Worm (Caenorhabditis elegans): ENCODE measurements around the gene C44B7.5.

The C44B7.5 gene

ce11 chrII:6838270-6838878 is 34.0 kb downstream of the C44B7.5 start:
- TF ChIP-seq daf-12 (tag; optimal IDR thresholded peaks at IDR 0.05): no peak
- TF ChIP-seq lir-3 (tag; optimal IDR thresholded peaks at IDR 0.05): no peak
- TF ChIP-seq madf-5 (GFP tag; IDR thresholded peaks at IDR 0.05): no peak
- no peak for TF ChIP-seq saeg-2 (GFP tag; IDR thresholded peaks at IDR 0.05)
- no peak for TF ChIP-seq mxl-2 (GFP tag; conservative IDR thresholded peaks at IDR 0.05)
- TF ChIP-seq unc-62 (GFP tag; optimal IDR thresholded peaks at IDR 0.05 in 1 of 2): peak in 1 of 2 experiments; percentile 99
- TF ChIP-seq unc-62 (tag; optimal IDR thresholded peaks at IDR 0.05): peak; percentile 27
- no peak for TF ChIP-seq ceh-32 (tag; optimal IDR thresholded peaks at IDR 0.05; ENCODE audit: poor library complexity)
- no peak for TF ChIP-seq egl-43 (GFP tag; IDR thresholded peaks at IDR 0.05)
- TF ChIP-seq nhr-76 (tag; optimal IDR thresholded peaks at IDR 0.05): no peak
- no peak for TF ChIP-seq zfp-2 (tag; optimal IDR thresholded peaks at IDR 0.05)
- no peak for TF ChIP-seq zfp-3 (GFP tag; conservative IDR thresholded peaks at IDR 0.05)
- peak; percentile 62 for TF ChIP-seq ctbp-1 (GFP tag; IDR thresholded peaks at IDR 0.05)
- no peak for TF ChIP-seq madf-9 (GFP tag; conservative IDR thresholded peaks at IDR 0.05)
- TF ChIP-seq mdl-1 (tag; optimal IDR thresholded peaks at IDR 0.05): peak in 1 of 2 experiments; percentile 51
- 0 out of 2 replicates have a peak, but pooled peaks have one; percentile 35 for TF ChIP-seq hmg-1.1 (GFP tag; IDR thresholded peaks at IDR 0.05)
- no peak for TF ChIP-seq daf-19 (GFP tag; conservative IDR thresholded peaks at IDR 0.05)
- TF ChIP-seq T26A8.4 (GFP tag; IDR thresholded peaks at IDR 0.05): no peak
- peak in 1 of 2 experiments; percentile 37 for TF ChIP-seq lsy-2 (tag; optimal IDR thresholded peaks at IDR 0.05)
- TF ChIP-seq mes-2 (tag; optimal IDR thresholded peaks at IDR 0.05; ENCODE audit: poor library complexity, severe bottlenecking): peak; percentile 14
- no peak for TF ChIP-seq tra-1 (GFP tag; IDR thresholded peaks at IDR 0.05)
- TF ChIP-seq hlh-11 (tag; optimal IDR thresholded peaks at IDR 0.05): peak; percentile 31
- no peak for TF ChIP-seq Y75B8A.6 (GFP tag; IDR thresholded peaks at IDR 0.05)
- no peak for TF ChIP-seq php-3 (GFP tag; IDR thresholded peaks at IDR 0.05)
- TF ChIP-seq cey-2 (tag; optimal IDR thresholded peaks at IDR 0.05; ENCODE audit: borderline replicate concordance, insufficient read depth): no peak
- no peak for TF ChIP-seq daf-16 (GFP tag; optimal IDR thresholded peaks at IDR 0.05)
- no peak for TF ChIP-seq daf-16 (tag; optimal IDR thresholded peaks at IDR 0.05)
- TF ChIP-seq hlh-30 (tag; optimal IDR thresholded peaks at IDR 0.05; ENCODE audit: insufficient read depth): peak; percentile 13
- TF ChIP-seq Y5F2A.4 (GFP tag; optimal IDR thresholded peaks at IDR 0.05): no peak
- TF ChIP-seq pha-4 (GFP tag; IDR thresholded peaks at IDR 0.05): no peak
- no peak for TF ChIP-seq pha-4 (tag; optimal IDR thresholded peaks at IDR 0.05)
- TF ChIP-seq lin-13 (GFP tag; optimal IDR thresholded peaks at IDR 0.05): no peak
- no peak for TF ChIP-seq dmd-9 (GFP tag; IDR thresholded peaks at IDR 0.05)
- TF ChIP-seq F10B5.3 (tag; optimal IDR thresholded peaks at IDR 0.05): no peak
- no peak for TF ChIP-seq sdz-12 (GFP tag; optimal IDR thresholded peaks at IDR 0.05)
- TF ChIP-seq dmd-8 (GFP tag; IDR thresholded peaks at IDR 0.05): no peak
- no peak for TF ChIP-seq ZK337.2 (GFP tag; IDR thresholded peaks at IDR 0.05)
- TF ChIP-seq daf-8 (GFP tag; IDR thresholded peaks at IDR 0.05): no peak
- TF ChIP-seq ceh-20 (GFP tag; IDR thresholded peaks at IDR 0.05): peak; percentile 87

- no peak for TF ChIP-seq daf-16 (GFP tag; optimal IDR thresholded peaks at IDR 0.05)
- TF ChIP-seq daf-16 (tag; optimal IDR thresholded peaks at IDR 0.05): peak; percentile 25
- no peak for TF ChIP-seq nhr-102 (tag; optimal IDR thresholded peaks at IDR 0.05)
- no peak for TF ChIP-seq mxl-3 (GFP tag; optimal IDR thresholded peaks at IDR 0.05)
- peak in 1 of 2 experiments; percentile 60 for TF ChIP-seq unc-62 (GFP tag; optimal IDR thresholded peaks at IDR 0.05 in 1 of 2)
- TF ChIP-seq unc-62 (tag; optimal IDR thresholded peaks at IDR 0.05): no peak
- TF ChIP-seq ZK546.5 (tag; optimal IDR thresholded peaks at IDR 0.05): no peak
- TF ChIP-seq dmd-6 (GFP tag; IDR thresholded peaks at IDR 0.05): peak; percentile 51; the same call in 1 of the 2 replicates
- TF ChIP-seq nhr-6 (tag; optimal IDR thresholded peaks at IDR 0.05): peak; percentile 16
- peak; percentile 1 for TF ChIP-seq aha-1 (tag)
- peak; percentile 76 for TF ChIP-seq egl-27 (tag; optimal IDR thresholded peaks at IDR 0.05)
- TF ChIP-seq php-3 (GFP tag; IDR thresholded peaks at IDR 0.05): 0 out of 2 replicates have a peak, but pooled peaks have one; percentile 47
- TF ChIP-seq nhr-28 (tag; optimal IDR thresholded peaks at IDR 0.05): peak; percentile 28
- no peak for TF ChIP-seq arid-1 (GFP tag; conservative IDR thresholded peaks at IDR 0.05)
- peak; percentile 51 for TF ChIP-seq dve-1 (tag; optimal IDR thresholded peaks at IDR 0.05; ENCODE audit: insufficient read depth)
Observed at ce11 chrII:6836762-6837566, 35.4 kb downstream of the C44B7.5 start.
